Worm (Caenorhabditis elegans): ENCODE measurements around the gene atg-9.

Gene atg-9

DNA sequence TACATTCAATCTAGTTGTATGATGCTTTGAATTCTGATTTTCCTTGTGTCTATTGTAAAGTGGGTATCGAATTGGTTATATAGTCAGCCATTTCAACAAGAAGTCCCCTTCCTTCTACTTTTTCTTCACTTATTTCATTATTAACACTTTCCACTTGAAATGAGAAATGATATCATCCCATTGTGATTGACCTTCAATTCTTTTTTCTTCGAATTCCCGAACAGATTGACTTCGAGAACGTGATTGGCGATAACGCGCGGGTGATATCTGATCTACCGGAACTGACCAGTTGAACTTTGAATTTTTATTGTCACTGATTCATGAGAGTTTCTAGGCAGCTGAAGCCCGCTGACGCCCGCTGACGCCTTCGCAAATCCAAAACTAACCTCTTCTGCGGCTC, 29.0 kb downstream of the atg-9 start:
- TF ChIP-seq nhr-43 (tag; optimal IDR thresholded peaks at IDR 0.05; ENCODE audit: poor library complexity, severe bottlenecking), result peak; percentile 29
- TF ChIP-seq nhr-25 (tag; optimal IDR thresholded peaks at IDR 0.05), result peak; percentile 25
- no peak for TF ChIP-seq nhr-77 (tag; optimal IDR thresholded peaks at IDR 0.05)
- TF ChIP-seq nhr-23 (tag; optimal IDR thresholded peaks at IDR 0.05), result peak; percentile 40

DNA sequence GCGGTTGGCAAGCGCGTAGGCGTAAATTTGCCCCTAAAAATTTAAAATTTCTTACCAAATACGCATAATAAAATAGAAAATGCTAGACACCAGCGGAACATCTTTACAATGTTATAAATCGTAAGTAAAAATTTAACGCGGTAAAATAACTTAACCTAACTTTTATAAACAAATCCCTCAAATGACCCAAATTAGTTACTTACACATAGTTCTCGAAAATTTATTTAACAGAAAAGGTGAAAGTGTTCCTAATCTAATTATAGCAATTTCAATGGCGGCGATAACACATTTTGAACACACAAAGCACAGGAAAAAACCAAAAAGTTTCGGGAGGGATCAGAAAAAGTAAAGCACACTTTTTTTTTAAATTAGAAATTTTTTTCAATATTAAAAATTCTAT, 31.0 kb downstream of the atg-9 start, which contains the start of gene mltn-8:
TSS of gene mltn-8 (minus strand) at position 101 of the 400 bp plus-strand sequence.
- TF ChIP-seq ceh-82 (tag; optimal IDR thresholded peaks at IDR 0.05) (no peak), nhr-28 (tag; optimal IDR thresholded peaks at IDR 0.05) (no peak), unc-39 (tag; optimal IDR thresholded peaks at IDR 0.05) (no peak), jun-1 (tag; optimal IDR thresholded peaks at IDR 0.05) (no peak), pha-4 (tag; optimal IDR thresholded peaks at IDR 0.05) (no peak), ama-1 (optimal IDR thresholded peaks at IDR 0.05) (no peak), nhr-67 (tag; optimal IDR thresholded peaks at IDR 0.05) (no peak), ceh-9 (tag; optimal IDR thresholded peaks at IDR 0.05) (no peak), nfya-1 (tag; optimal IDR thresholded peaks at IDR 0.05; ENCODE audit: insufficient read depth) (no peak), mdl-1 (tag; optimal IDR thresholded peaks at IDR 0.05) (no peak), egl-27 (tag; optimal IDR thresholded peaks at IDR 0.05) (no peak), lin-15B (tag; optimal IDR thresholded peaks at IDR 0.05) (no peak), snpc-4 (tag; optimal IDR thresholded peaks at IDR 0.05) (no peak), skn-1 (tag; optimal IDR thresholded peaks at IDR 0.05) (no peak), fkh-2 (tag; optimal IDR thresholded peaks at IDR 0.05) (no peak), lin-39 (tag; optimal IDR thresholded peaks at IDR 0.05) (no peak)

DNA sequence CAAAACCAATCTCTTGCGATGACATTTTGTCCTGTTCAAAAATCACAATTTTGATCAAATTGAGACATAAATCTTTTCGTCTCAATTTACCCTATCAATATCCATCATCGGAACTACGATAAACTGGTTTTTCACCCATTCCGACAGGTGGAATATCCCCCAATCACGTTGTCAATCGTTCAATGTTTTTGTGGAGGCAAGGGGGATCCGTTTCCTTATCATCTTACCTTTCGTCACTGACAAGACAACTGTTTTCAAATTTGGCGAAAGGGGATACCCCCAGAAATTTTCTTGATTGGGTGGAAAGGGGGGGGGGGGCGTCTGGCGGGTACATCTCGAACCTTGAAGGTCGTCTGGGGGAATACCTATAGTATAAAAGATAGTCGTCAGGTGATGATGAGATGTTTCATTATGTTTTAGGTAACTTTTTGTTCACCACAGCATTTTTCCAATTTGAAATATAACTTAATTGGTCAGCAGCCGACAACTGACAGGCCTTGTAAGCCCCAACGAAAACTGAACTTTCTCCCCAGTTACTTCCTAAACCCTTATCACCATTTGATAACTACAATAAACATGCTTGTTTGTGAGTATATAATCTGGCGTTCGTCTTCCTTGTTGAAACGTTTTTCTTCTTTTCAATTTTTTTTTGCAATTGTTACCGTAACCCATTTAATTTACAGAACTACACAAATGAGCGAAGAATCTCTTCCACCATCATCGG, 32.2 kb downstream of the atg-9 start, which contains the start of gene ZK6.8:
TSS of gene ZK6.8 (plus strand) at position 682 of the 724 bp plus-strand sequence.
- TF ChIP-seq jun-1 (tag; optimal IDR thresholded peaks at IDR 0.05), result no peak
- no peak for TF ChIP-seq nhr-76 (tag; optimal IDR thresholded peaks at IDR 0.05)
- peak; percentile 64 to 72 (median 69) for TF ChIP-seq elt-3 (tag; optimal IDR thresholded peaks at IDR 0.05)
- TF ChIP-seq nhr-11 (tag; optimal IDR thresholded peaks at IDR 0.05), result no peak
- TF ChIP-seq ceh-28 (tag; optimal IDR thresholded peaks at IDR 0.05), result peak; percentile 27
- peak; percentile 58 for TF ChIP-seq egl-27 (tag; optimal IDR thresholded peaks at IDR 0.05)
- TF ChIP-seq elt-1 (tag; optimal IDR thresholded peaks at IDR 0.05), result no peak
- TF ChIP-seq unc-62 (GFP tag; optimal IDR thresholded peaks at IDR 0.05), result peak; percentile 27
- TF ChIP-seq zag-1 (tag; optimal IDR thresholded peaks at IDR 0.05), result no peak
- TF ChIP-seq snpc-4 (tag; optimal IDR thresholded peaks at IDR 0.05), result peak; percentile 31
- TF ChIP-seq lin-15B (tag; optimal IDR thresholded peaks at IDR 0.05), result no peak
- TF ChIP-seq lsy-12 (tag; optimal IDR thresholded peaks at IDR 0.05), result peak; percentile 14
- TF ChIP-seq R02D3.7 (tag; optimal IDR thresholded peaks at IDR 0.05), result peak; percentile 0
- TF ChIP-seq unc-39 (tag; optimal IDR thresholded peaks at IDR 0.05), result no peak
- TF ChIP-seq ZK546.5 (tag; optimal IDR thresholded peaks at IDR 0.05), result no peak
- no peak for TF ChIP-seq fkh-2 (tag; optimal IDR thresholded peaks at IDR 0.05)
- peak; percentile 97 for TF ChIP-seq nhr-43 (tag; optimal IDR thresholded peaks at IDR 0.05; ENCODE audit: poor library complexity, severe bottlenecking)
- TF ChIP-seq nhr-12 (tag; optimal IDR thresholded peaks at IDR 0.05), result no peak
- TF ChIP-seq fos-1 (tag; optimal IDR thresholded peaks at IDR 0.05), result no peak
- peak; percentile 10 for TF ChIP-seq tbx-2 (tag; optimal IDR thresholded peaks at IDR 0.05)
- TF ChIP-seq egl-5 (tag; optimal IDR thresholded peaks at IDR 0.05), result no peak
- peak; percentile 92 for TF ChIP-seq nhr-25 (tag; optimal IDR thresholded peaks at IDR 0.05)
- TF ChIP-seq nhr-67 (tag; optimal IDR thresholded peaks at IDR 0.05), result no peak
- TF ChIP-seq nhr-237 (tag; optimal IDR thresholded peaks at IDR 0.05), result no peak
- TF ChIP-seq ztf-4 (tag; optimal IDR thresholded peaks at IDR 0.05), result no peak
- peak; percentile 26 for TF ChIP-seq elt-2 (tag; optimal IDR thresholded peaks at IDR 0.05)
- TF ChIP-seq nhr-23 (tag; optimal IDR thresholded peaks at IDR 0.05), result peak; percentile 93
- TF ChIP-seq fkh-10 (GFP tag; optimal IDR thresholded peaks at IDR 0.05), result no peak
- TF ChIP-seq ztf-11 (tag; optimal IDR thresholded peaks at IDR 0.05), result no peak
